Worm (Caenorhabditis elegans) whole organism, early embryonic: ENCODE data around the gene sec-6.

Experiments
- F13C5.2 ChIP-seq: sonication (generic microtip); optimal IDR thresholded peaks from 2 replicates; lab custom pipeline; 2017; ENCODE audit warnings: mild to moderate bottlenecking, missing genetic modification characterization, inconsistent platforms, missing compliant biosample characterization
- aly-1 ChIP-seq: sonication (generic microtip); optimal IDR thresholded peaks from 2 replicates; lab custom pipeline; 2016; ENCODE audit warnings: missing genetic modification characterization, missing compliant biosample characterization
- ama-1 ChIP-seq: fragments of 150-350 bp; optimal IDR thresholded peaks from 2 replicates; lab custom pipeline; 2014
- ceh-36 ChIP-seq: sonication (generic microtip); optimal IDR thresholded peaks from 2 replicates; lab custom pipeline; 2016; ENCODE audit warnings: missing genetic modification characterization, inconsistent platforms, missing compliant biosample characterization
- ets-7 ChIP-seq: sonication (generic microtip); optimal IDR thresholded peaks from 2 replicates; lab custom pipeline; 2016; ENCODE audit warnings: missing genotype, missing genetic modification characterization, missing compliant biosample characterization
- hmbx-1 ChIP-seq: sonication (generic microtip); optimal IDR thresholded peaks from 2 replicates; lab custom pipeline; 2016; ENCODE audit warnings: mild to moderate bottlenecking, missing genetic modification characterization, missing compliant biosample characterization
- hmg-4 ChIP-seq: fragments of 200-800 bp; sonication (Bioruptor generic); optimal IDR thresholded peaks from 2 replicates; lab custom pipeline; 2018; ENCODE audit warnings: mild to moderate bottlenecking, missing genetic modification characterization, missing compliant biosample characterization
- hnd-1 ChIP-seq: sonication (generic microtip); optimal IDR thresholded peaks from 2 replicates; lab custom pipeline; 2016; ENCODE audit warnings: missing genetic modification characterization, missing compliant biosample characterization
- pes-1 ChIP-seq: fragments of 200-800 bp; sonication (Bioruptor generic); IDR thresholded peaks from 2 replicates; pipeline ENCODE4 v1.3.6; 2022; ENCODE audit warnings: missing genetic modification reagents, missing genetic modification characterization, missing compliant biosample characterization
- tbx-37 ChIP-seq: fragments of 200-800 bp; sonication (Bioruptor generic); conservative IDR thresholded peaks from 2 replicates; pipeline ENCODE4 v1.3.6; 2022; ENCODE audit warnings: missing genetic modification reagents, missing genetic modification characterization, missing compliant biosample characterization

DNA sequence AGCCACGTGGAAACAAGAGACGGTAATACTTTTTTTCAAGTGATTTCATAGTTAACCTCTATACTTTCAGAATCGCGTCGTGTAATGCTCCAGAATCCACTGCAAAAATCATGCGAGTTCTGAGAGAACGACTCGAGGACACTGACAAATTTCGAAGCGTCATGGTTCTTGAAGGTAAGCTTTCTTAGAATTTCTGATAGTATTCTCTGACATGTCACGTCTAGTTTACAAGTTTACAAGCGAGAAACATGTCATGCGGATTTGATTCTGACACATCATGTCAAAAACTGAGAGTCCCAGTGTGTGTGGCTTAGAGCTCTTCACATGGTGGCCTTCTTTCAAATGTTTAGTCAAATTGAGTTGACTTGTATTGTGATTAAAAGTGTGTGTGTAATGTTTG, 24.7 kb upstream of the sec-6 start:
- TF ChIP-seq hnd-1 (no peak), ama-1 (lab: Kevin White, UChicago) (no peak), pes-1 (GFP tag; lab: Robert Waterston, UW) (no peak), ets-7 (tag; lab: Kevin White, UChicago) (no peak), hmg-4 (GFP tag; lab: Kevin White, UChicago) (no peak), ceh-36 (tag; lab: Kevin White, UChicago) (no peak), aly-1 (tag; lab: Kevin White, UChicago) (no peak), tbx-37 (no peak), hmbx-1 (tag; lab: Kevin White, UChicago) (no peak), F13C5.2 (tag; lab: Kevin White, UChicago) (no peak)
